Fruit fly (Drosophila melanogaster) whole organism, embryonic: ENCODE measurements around the gene CG32188.

Source experiments
- Adf1 ChIP-seq: fragments of 200-800 bp; sonication (Bioruptor generic); IDR thresholded peaks from 2 replicates; pipeline ENCODE4 v1.3.6; 2022; ENCODE audit warnings: missing biosample characterization, missing genetic modification characterization
- C15 ChIP-seq: fragments of 200-800 bp; sonication (Bioruptor generic); IDR thresholded peaks from 3 replicates; pipeline ENCODE4 v1.3.6; 2022; ENCODE audit warnings: missing biosample characterization, missing genetic modification characterization
- CG10462 ChIP-seq: fragments of 200-800 bp; sonication (Bioruptor generic); optimal IDR thresholded peaks from 2 replicates; lab custom pipeline; 2016; ENCODE audit warnings: missing biosample characterization, missing genetic modification characterization
- CG11696 ChIP-seq: fragments of 200-800 bp; sonication (Bioruptor generic); IDR thresholded peaks from 2 replicates; pipeline ENCODE4 v1.3.6; 2022; ENCODE audit warnings: missing biosample characterization, missing genetic modification characterization
- CG13424 ChIP-seq: fragments of 200-800 bp; sonication (Bioruptor generic); optimal IDR thresholded peaks from 2 replicates; lab custom pipeline; 2019; ENCODE audit warnings: missing biosample characterization, mild to moderate bottlenecking, missing genetic modification characterization, moderate library complexity
- CG15269 ChIP-seq: fragments of 200-800 bp; sonication (Bioruptor generic); optimal IDR thresholded peaks from 2 replicates; lab custom pipeline; 2018; ENCODE audit warnings: missing biosample characterization, mild to moderate bottlenecking, missing genetic modification characterization, moderate library complexity
- CG17385 ChIP-seq: fragments of 200-800 bp; sonication (Bioruptor generic); optimal IDR thresholded peaks from 3 replicates; lab custom pipeline; 2018; ENCODE audit warnings: missing biosample characterization, mild to moderate bottlenecking, missing genetic modification characterization
- CG18599 ChIP-seq: fragments of 200-800 bp; sonication (Bioruptor generic); optimal IDR thresholded peaks from 3 replicates; lab custom pipeline; 2017; ENCODE audit warnings: missing biosample characterization, missing genetic modification characterization, mild to moderate bottlenecking, moderate library complexity, missing genetic modification reagents
- CG2120 ChIP-seq: fragments of 200-800 bp; sonication (Bioruptor generic); optimal IDR thresholded peaks from 3 replicates; lab custom pipeline; 2016; ENCODE audit warnings: missing biosample characterization, missing genetic modification characterization
- CG2678 ChIP-seq: fragments of 200-800 bp; sonication (Bioruptor generic); optimal IDR thresholded peaks from 3 replicates; lab custom pipeline; 2019; ENCODE audit warnings: missing biosample characterization, mild to moderate bottlenecking, missing genetic modification characterization, moderate library complexity
- CG32532 ChIP-seq: fragments of 200-800 bp; sonication (Bioruptor generic); IDR thresholded peaks from 2 replicates; pipeline ENCODE4 v1.3.6; 2022; ENCODE audit warnings: missing biosample characterization, missing genetic modification characterization
- CG4617 ChIP-seq: fragments of 200-800 bp; sonication (Bioruptor generic); optimal IDR thresholded peaks from 3 replicates; lab custom pipeline; 2016; ENCODE audit warnings: missing biosample characterization, missing genetic modification characterization, borderline replicate concordance
- CG6791 ChIP-seq: fragments of 200-800 bp; sonication (Bioruptor generic); IDR thresholded peaks from 3 replicates; pipeline ENCODE4 v1.3.6; 2022; ENCODE audit warnings: missing biosample characterization, missing genetic modification characterization; ENCODE audit not compliant: partially characterized antibody
- CG7928 ChIP-seq: fragments of 200-800 bp; sonication (Bioruptor generic); optimal IDR thresholded peaks from 2 replicates; lab custom pipeline; 2017; ENCODE audit warnings: missing biosample characterization, mild to moderate bottlenecking, missing genetic modification characterization
- CoRest ChIP-seq: fragments of 200-800 bp; sonication (Bioruptor generic); optimal IDR thresholded peaks from 3 replicates; lab custom pipeline; 2018; ENCODE audit warnings: missing biosample characterization, mild to moderate bottlenecking, missing genetic modification characterization, moderate library complexity
- D19A ChIP-seq: fragments of 200-800 bp; optimal IDR thresholded peaks from 3 replicates; lab custom pipeline; 2019; ENCODE audit warnings: missing biosample characterization, mild to moderate bottlenecking, missing genetic modification characterization, moderate library complexity
- Doc2 ChIP-seq: fragments of 200-800 bp; sonication (Bioruptor generic); IDR thresholded peaks from 2 replicates; pipeline ENCODE4 v1.3.6; 2022; ENCODE audit warnings: missing biosample characterization, missing genetic modification characterization
- Dp ChIP-seq: fragments of 200-800 bp; sonication (Bioruptor generic); optimal IDR thresholded peaks from 2 replicates; lab custom pipeline; 2018; ENCODE audit warnings: missing biosample characterization, mild to moderate bottlenecking, missing genetic modification characterization, moderate library complexity
- Drgx ChIP-seq: fragments of 200-800 bp; sonication (Bioruptor generic); IDR thresholded peaks from 2 replicates; pipeline ENCODE4 v1.3.6; 2022; ENCODE audit warnings: missing biosample characterization, missing genetic modification characterization
- Ets97D ChIP-seq: fragments of 200-800 bp; sonication (Bioruptor generic); optimal IDR thresholded peaks from 3 replicates; lab custom pipeline; 2016; ENCODE audit warnings: missing biosample characterization, missing genetic modification characterization
- HLH54F ChIP-seq: fragments of 200-800 bp; sonication (Bioruptor generic); optimal IDR thresholded peaks from 3 replicates; lab custom pipeline; 2016; ENCODE audit warnings: missing biosample characterization, missing genetic modification characterization
- Hmx ChIP-seq: fragments of 200-800 bp; sonication (Bioruptor generic); optimal IDR thresholded peaks from 2 replicates; lab custom pipeline; 2016; ENCODE audit warnings: missing biosample characterization, missing genetic modification characterization
- Hr78 ChIP-seq, 2 experiments: fragments of 200-800 bp in 1 of 2; fragments of >200 bp in 1 of 2; sonication (Bioruptor generic) in 1 of 2; optimal IDR thresholded peaks; 2 replicates each; lab custom pipeline; 2017 to 2019; ENCODE audit warnings: missing biosample characterization in 2 of 2, missing genetic modification characterization in 2 of 2, mild to moderate bottlenecking in 1 of 2, moderate library complexity in 1 of 2
- Meics ChIP-seq: fragments of 200-800 bp; sonication (Bioruptor generic); optimal IDR thresholded peaks from 2 replicates; lab custom pipeline; 2017; ENCODE audit warnings: missing biosample characterization, mild to moderate bottlenecking, missing genetic modification characterization
- Opbp ChIP-seq: fragments of 200-800 bp; sonication (Bioruptor generic); IDR thresholded peaks from 3 replicates; pipeline ENCODE4 v1.3.6; 2022; ENCODE audit warnings: missing biosample characterization, missing genetic modification characterization; ENCODE audit not compliant: partially characterized antibody
- Xbp1 ChIP-seq: fragments of 200-800 bp; sonication (Bioruptor generic); optimal IDR thresholded peaks from 3 replicates; lab custom pipeline; 2016; ENCODE audit warnings: missing biosample characterization, mild to moderate bottlenecking, missing genetic modification characterization
- ap ChIP-seq: fragments of 200-800 bp; sonication (Bioruptor generic); IDR thresholded peaks from 2 replicates; pipeline ENCODE4 v1.3.6; 2022; ENCODE audit warnings: missing biosample characterization, missing genetic modification characterization
- cg ChIP-seq: fragments of 200-800 bp; sonication (Bioruptor generic); optimal IDR thresholded peaks from 3 replicates; lab custom pipeline; 2019; ENCODE audit warnings: missing biosample characterization, mild to moderate bottlenecking, missing genetic modification characterization, moderate library complexity
- dati ChIP-seq: fragments of 200-800 bp; sonication (Bioruptor generic); IDR thresholded peaks from 2 replicates; pipeline ENCODE4 v1.3.6; 2022; ENCODE audit warnings: missing biosample characterization, missing genetic modification characterization
- dm ChIP-seq: fragments of 200-800 bp; sonication (Bioruptor generic); optimal IDR thresholded peaks from 3 replicates; lab custom pipeline; 2016; ENCODE audit warnings: missing biosample characterization, missing genetic modification characterization
- grau ChIP-seq: fragments of 200-800 bp; optimal IDR thresholded peaks from 3 replicates; lab custom pipeline; 2019; ENCODE audit warnings: missing biosample characterization, mild to moderate bottlenecking, missing genetic modification characterization, moderate library complexity
- lilli ChIP-seq: fragments of 200-800 bp; sonication (Bioruptor generic); optimal IDR thresholded peaks from 3 replicates; lab custom pipeline; 2016; ENCODE audit warnings: missing biosample characterization, missing genetic modification characterization
- pho ChIP-seq: fragments of 200-800 bp; sonication (Bioruptor generic); optimal IDR thresholded peaks from 2 replicates; lab custom pipeline; 2016; ENCODE audit warnings: missing biosample characterization, missing genetic modification characterization
- ranshi ChIP-seq: fragments of 200-800 bp; sonication (Bioruptor generic); IDR thresholded peaks from 2 replicates; pipeline ENCODE4 v1.3.6; 2022; ENCODE audit warnings: missing biosample characterization, missing genetic modification characterization
- row ChIP-seq: fragments of 200-800 bp; sonication (Bioruptor generic); IDR thresholded peaks from 3 replicates; pipeline ENCODE4 v1.3.6; 2022; ENCODE audit warnings: missing biosample characterization, missing genetic modification characterization
- sisA ChIP-seq: fragments of 200-800 bp; sonication (Bioruptor generic); IDR thresholded peaks from 2 replicates; pipeline ENCODE4 v1.3.6; 2022; ENCODE audit warnings: missing biosample characterization, missing genetic modification characterization
- stwl ChIP-seq: fragments of 200-800 bp; sonication (Bioruptor generic); optimal IDR thresholded peaks from 3 replicates; lab custom pipeline; 2018; ENCODE audit warnings: missing biosample characterization, mild to moderate bottlenecking, missing genetic modification characterization, moderate library complexity
- sug ChIP-seq: fragments of 200-800 bp; optimal IDR thresholded peaks from 2 replicates; lab custom pipeline; 2019; ENCODE audit warnings: missing biosample characterization, mild to moderate bottlenecking, missing genetic modification characterization, moderate library complexity
- z ChIP-seq: fragments of 200-800 bp; sonication (Bioruptor generic); IDR thresholded peaks from 3 replicates; pipeline ENCODE4 v1.3.6; 2022; ENCODE audit warnings: missing biosample characterization, missing genetic modification characterization

The CG32188 gene

DNA sequence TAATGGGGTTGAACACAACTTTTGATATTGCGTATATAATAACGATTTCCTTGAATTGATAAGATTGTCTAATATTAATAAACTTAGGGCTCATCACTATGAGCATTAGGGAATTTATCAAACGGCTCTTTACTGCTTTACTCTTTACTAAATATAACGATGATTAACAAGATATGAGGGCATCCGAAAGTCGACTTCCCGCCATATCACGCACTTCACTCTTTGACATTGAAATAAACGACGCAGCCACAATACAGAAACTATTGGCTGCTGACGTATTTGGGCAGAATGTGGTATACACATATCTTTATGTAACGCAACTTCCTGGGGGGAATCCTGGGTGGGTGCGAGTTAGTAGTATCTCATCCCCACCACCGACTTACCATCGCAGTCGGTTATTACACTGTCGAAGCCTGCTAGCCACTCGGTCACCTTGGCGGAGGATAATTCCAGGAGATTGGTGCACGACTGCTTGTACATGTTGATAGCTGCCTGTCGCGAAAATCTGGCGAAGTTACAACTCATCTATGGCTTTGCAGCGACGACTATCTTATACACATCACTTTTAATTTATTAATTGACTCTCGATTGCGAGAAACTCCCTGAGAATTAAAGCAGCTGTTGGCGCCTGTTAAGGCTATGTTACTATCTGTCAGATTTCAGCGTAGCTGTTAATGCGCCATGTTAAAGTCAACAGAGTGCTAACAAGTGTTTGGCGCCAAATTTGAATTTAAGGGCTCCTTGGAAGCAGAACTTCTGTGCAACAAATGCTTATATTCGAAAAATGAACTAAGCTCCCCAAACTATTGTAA, 9.7 kb upstream of the CG32188 start, which contains the start of gene CG5567 (continued):
- TF ChIP-seq CG2120 (GFP tag; lab: Kevin White, UChicago) (peak; percentile 58), CG17385 (GFP tag; lab: Kevin White, UChicago) (peak; percentile 18), CG2678 (tag; lab: Kevin White, UChicago) (peak; percentile 32), CG11696 (GFP tag; lab: Robert Waterston, UW) (no peak), Hmx (GFP tag; lab: Kevin White, UChicago) (no peak), CoRest (tag; lab: Kevin White, UChicago) (peak; percentile 14), Ets97D (peak; percentile 16), sug (tag; lab: Kevin White, UChicago) (peak; percentile 36), Drgx (GFP tag; lab: Robert Waterston, UW) (no peak), CG15269 (tag; lab: Kevin White, UChicago) (peak; percentile 29), row (GFP tag; lab: Robert Waterston, UW) (peak; percentile 87), sisA (no peak), Doc2 (GFP tag; lab: Robert Waterston, UW) (no peak), pho (GFP tag; lab: Kevin White, UChicago) (no peak), CG7928 (GFP tag; lab: Kevin White, UChicago) (peak; percentile 10), stwl (tag; lab: Kevin White, UChicago) (peak; percentile 18), grau (tag; lab: Kevin White, UChicago) (peak; percentile 28), CG6791 (GFP tag; lab: Robert Waterston, UW) (peak; percentile 33; the same call in 1 of the 3 replicates), Hr78 (GFP tag; optimal IDR thresholded peaks at IDR 0.05; lab: Kevin White, UChicago) (peak in 1 of 2 experiments; percentile 88), Opbp (GFP tag; lab: Robert Waterston, UW) (no peak; the same call in 2 of the 3 replicates), lilli (peak; percentile 54), ranshi (GFP tag; lab: Robert Waterston, UW) (peak; percentile 38; the same call in 1 of the 2 replicates), D19A (tag; lab: Kevin White, UChicago) (peak; percentile 97), dm (GFP tag; lab: Kevin White, UChicago) (no peak), ap (GFP tag; lab: Robert Waterston, UW) (no peak), CG13424 (tag; lab: Kevin White, UChicago) (peak; percentile 15), CG32532 (peak; percentile 34; the same call in 1 of the 2 replicates), HLH54F (peak; percentile 19), CG4617 (GFP tag; lab: Kevin White, UChicago) (no peak), z (GFP tag; lab: Robert Waterston, UW) (no peak), dati (GFP tag; lab: Robert Waterston, UW) (no peak), Meics (GFP tag; lab: Kevin White, UChicago) (peak; percentile 34), cg (GFP tag; lab: Kevin White, UChicago) (no peak), CG10462 (GFP tag; lab: Kevin White, UChicago) (no peak), CG18599 (peak; percentile 47), Adf1 (GFP tag; lab: Robert Waterston, UW) (peak; percentile 24; the same call in 1 of the 2 replicates), Dp (GFP tag; lab: Kevin White, UChicago) (peak; percentile 86), C15 (no peak), Xbp1 (GFP tag; lab: Kevin White, UChicago) (peak; percentile 2)
